Worm (Caenorhabditis elegans): ENCODE measurements around the gene nhr-12.

- TF ChIP-seq zag-1 (tag; optimal IDR thresholded peaks at IDR 0.05), result no peak
- no peak for TF ChIP-seq ztf-4 (tag; optimal IDR thresholded peaks at IDR 0.05)
Measured at ce11 chrV:10078244-10078643, 5.6 kb downstream of the nhr-12 start, which contains the start of gene R04B5.1.

All from whole organism, L2 larva.